Worm (Caenorhabditis elegans) whole organism, young adult: Measurements from ENCODE around the gene M05D6.8.

Experiments used
- B0336.3 ChIP-seq: fragments of 200-800 bp; sonication (Bioruptor generic); IDR thresholded peaks from 2 replicates; pipeline ENCODE4 v1.3.6; 2022; ENCODE audit warnings: missing genetic modification characterization, missing compliant biosample characterization
- D2030.7 ChIP-seq: fragments of 200-800 bp; sonication (Bioruptor generic); IDR thresholded peaks from 2 replicates; pipeline ENCODE4 v1.3.6; 2022; ENCODE audit warnings: missing genetic modification reagents, missing genetic modification characterization, missing compliant biosample characterization
- K12H6.12 ChIP-seq: fragments of 200-800 bp; sonication (Bioruptor generic); optimal IDR thresholded peaks from 2 replicates; lab custom pipeline; 2018; ENCODE audit warnings: mild to moderate bottlenecking, missing genetic modification characterization, missing compliant biosample characterization
- T26A5.8 ChIP-seq: sonication (generic microtip); optimal IDR thresholded peaks from 2 replicates; lab custom pipeline; 2016; ENCODE audit warnings: missing genetic modification characterization, missing compliant biosample characterization
- Y53G8AR.9 ChIP-seq: fragments of 200-800 bp; sonication (Bioruptor generic); conservative IDR thresholded peaks from 2 replicates; pipeline ENCODE4 v1.3.6; 2022; ENCODE audit warnings: missing genetic modification reagents, missing genetic modification characterization, missing compliant biosample characterization
- Y56A3A.18 ChIP-seq: fragments of 200-800 bp; sonication (Bioruptor generic); IDR thresholded peaks from 2 replicates; pipeline ENCODE4 v1.3.6; 2022; ENCODE audit warnings: missing genetic modification reagents, missing genetic modification characterization, missing compliant biosample characterization
- ZK185.1 ChIP-seq: sonication (generic microtip); optimal IDR thresholded peaks from 2 replicates; lab custom pipeline; 2016; ENCODE audit warnings: mild to moderate bottlenecking, missing genetic modification characterization, missing compliant biosample characterization; ENCODE audit not compliant: poor library complexity, severe bottlenecking
- aptf-3 ChIP-seq: fragments of 200-800 bp; sonication (Bioruptor generic); IDR thresholded peaks from 2 replicates; pipeline ENCODE4 v1.3.6; 2022; ENCODE audit warnings: missing genetic modification characterization, missing compliant biosample characterization
- athp-1 ChIP-seq: sonication (generic microtip); optimal IDR thresholded peaks from 2 replicates; lab custom pipeline; 2017; ENCODE audit warnings: mild to moderate bottlenecking, missing genetic modification characterization, missing compliant biosample characterization
- attf-5 ChIP-seq: fragments of 200-800 bp; sonication (Bioruptor generic); optimal IDR thresholded peaks from 2 replicates; lab custom pipeline; 2018; ENCODE audit warnings: mild to moderate bottlenecking, missing genetic modification characterization, missing compliant biosample characterization
- ccch-3 ChIP-seq: fragments of 200-800 bp; sonication (Bioruptor generic); optimal IDR thresholded peaks from 2 replicates; lab custom pipeline; 2018; ENCODE audit warnings: mild to moderate bottlenecking, missing genetic modification characterization, missing compliant biosample characterization
- cebp-2 ChIP-seq: fragments of 200-800 bp; sonication (Bioruptor generic); IDR thresholded peaks from 2 replicates; pipeline ENCODE4 v1.3.6; 2022; ENCODE audit warnings: missing genetic modification characterization, missing compliant biosample characterization
- ceh-100 ChIP-seq: fragments of 200-800 bp; sonication (Bioruptor generic); IDR thresholded peaks from 2 replicates; pipeline ENCODE4 v1.3.6; 2022; ENCODE audit warnings: missing genetic modification reagents, missing genetic modification characterization, missing compliant biosample characterization
- ceh-40 ChIP-seq: fragments of 200-800 bp; sonication (Bioruptor generic); IDR thresholded peaks from 2 replicates; pipeline ENCODE4 v1.3.6; 2022; ENCODE audit warnings: missing genetic modification characterization, missing compliant biosample characterization
- ceh-58 ChIP-seq: fragments of 200-800 bp; sonication (Bioruptor generic); IDR thresholded peaks from 2 replicates; pipeline ENCODE4 v1.3.6; 2022; ENCODE audit warnings: missing genetic modification characterization, missing compliant biosample characterization
- chd-7 ChIP-seq: sonication (generic microtip); optimal IDR thresholded peaks from 2 replicates; lab custom pipeline; 2016; ENCODE audit warnings: mild to moderate bottlenecking, missing genetic modification characterization, moderate library complexity, missing compliant biosample characterization
- egrh-3 ChIP-seq: fragments of 200-800 bp; sonication (Bioruptor generic); IDR thresholded peaks from 2 replicates; pipeline ENCODE4 v1.3.6; 2022; ENCODE audit warnings: missing genetic modification reagents, missing genetic modification characterization, missing compliant biosample characterization
- ekl-4 ChIP-seq: fragments of 200-800 bp; sonication (Bioruptor generic); IDR thresholded peaks from 2 replicates; pipeline ENCODE4 v1.3.6; 2022; ENCODE audit warnings: missing genetic modification reagents, missing genetic modification characterization, missing compliant biosample characterization
- hsf-1 ChIP-seq: fragments of 200-800 bp; sonication (Bioruptor generic); IDR thresholded peaks from 2 replicates; pipeline ENCODE4 v1.3.6; 2022; ENCODE audit warnings: missing genetic modification reagents, missing genetic modification characterization, missing compliant biosample characterization
- let-526 ChIP-seq: fragments of 200-800 bp; sonication (Bioruptor generic); IDR thresholded peaks from 2 replicates; pipeline ENCODE4 v1.3.6; 2022; ENCODE audit warnings: missing genetic modification reagents, missing genetic modification characterization, missing compliant biosample characterization
- lin-26 ChIP-seq: fragments of 200-800 bp; sonication (Bioruptor generic); IDR thresholded peaks from 2 replicates; pipeline ENCODE4 v1.3.6; 2022; ENCODE audit warnings: missing genetic modification reagents, missing genetic modification characterization, missing compliant biosample characterization
- lin-54 ChIP-seq: fragments of 200-800 bp; sonication (Bioruptor generic); optimal IDR thresholded peaks from 2 replicates; lab custom pipeline; 2018; ENCODE audit warnings: mild to moderate bottlenecking, missing genetic modification characterization, missing compliant biosample characterization
- lsl-1 ChIP-seq: fragments of 200-800 bp; sonication (Bioruptor generic); optimal IDR thresholded peaks from 2 replicates; lab custom pipeline; 2018; ENCODE audit warnings: mild to moderate bottlenecking, missing genetic modification characterization, moderate library complexity, missing compliant biosample characterization
- lsy-27 ChIP-seq: sonication (generic microtip); optimal IDR thresholded peaks from 2 replicates; lab custom pipeline; 2017; ENCODE audit warnings: missing genetic modification characterization, mild to moderate bottlenecking, missing compliant biosample characterization, antibody characterized with exemption, missing genotype, borderline replicate concordance; ENCODE audit not compliant: insufficient read depth
- madf-6 ChIP-seq: fragments of 200-800 bp; sonication (Bioruptor generic); IDR thresholded peaks from 2 replicates; pipeline ENCODE4 v1.3.6; 2022; ENCODE audit warnings: missing genetic modification reagents, missing genetic modification characterization, missing compliant biosample characterization
- madf-8 ChIP-seq: fragments of 200-800 bp; sonication (Bioruptor generic); conservative IDR thresholded peaks from 2 replicates; pipeline ENCODE4 v1.3.6; 2022; ENCODE audit warnings: missing genetic modification reagents, missing genetic modification characterization, missing compliant biosample characterization
- mcd-1 ChIP-seq: fragments of 200-800 bp; sonication (Bioruptor generic); IDR thresholded peaks from 2 replicates; pipeline ENCODE4 v1.3.6; 2022; ENCODE audit warnings: missing genetic modification reagents, missing genetic modification characterization, missing compliant biosample characterization
- mxl-1 ChIP-seq: sonication (generic microtip); optimal IDR thresholded peaks from 2 replicates; lab custom pipeline; 2016; ENCODE audit warnings: missing genetic modification characterization, missing compliant biosample characterization
- nfya-1 ChIP-seq: sonication (generic microtip); optimal IDR thresholded peaks from 2 replicates; lab custom pipeline; 2017; ENCODE audit warnings: antibody characterized with exemption, missing compliant biosample characterization, missing genetic modification characterization, borderline replicate concordance; ENCODE audit not compliant: insufficient read depth
- nfyb-1 ChIP-seq: fragments of 200-800 bp; sonication (Bioruptor generic); IDR thresholded peaks from 2 replicates; pipeline ENCODE4 v1.3.6; 2022; ENCODE audit warnings: missing genetic modification reagents, missing genetic modification characterization, missing compliant biosample characterization
- rcor-1 ChIP-seq: fragments of 200-800 bp; sonication (Bioruptor generic); IDR thresholded peaks from 2 replicates; pipeline ENCODE4 v1.3.6; 2022; ENCODE audit warnings: missing genetic modification reagents, missing genetic modification characterization, missing compliant biosample characterization
- rpc-1 ChIP-seq, 2 experiments: fragments of 150-350 bp in 1 of 2; sonication (generic microtip) in 1 of 2; optimal IDR thresholded peaks; 2 replicates each; lab custom pipeline; 2014 to 2018; ENCODE audit warnings: missing biosample characterization in 1 of 2, missing genetic modification characterization in 1 of 2, missing genetic modification reagents in 1 of 2, missing genotype in 1 of 2
- sdz-38 ChIP-seq: sonication (generic microtip); optimal IDR thresholded peaks from 2 replicates; lab custom pipeline; 2016; ENCODE audit warnings: missing genotype, missing genetic modification characterization, missing compliant biosample characterization
- snpc-1.3 ChIP-seq: sonication (generic microtip); optimal IDR thresholded peaks from 2 replicates; lab custom pipeline; 2017; ENCODE audit warnings: missing genetic modification characterization, mild to moderate bottlenecking, missing compliant biosample characterization, antibody characterized with exemption, moderate library complexity, missing genotype, missing genetic modification reagents; ENCODE audit not compliant: insufficient read depth
- snpc-3.4 ChIP-seq: sonication (generic microtip); optimal IDR thresholded peaks from 2 replicates; lab custom pipeline; 2017; ENCODE audit warnings: missing genetic modification characterization, mild to moderate bottlenecking, missing compliant biosample characterization, antibody characterized with exemption, moderate library complexity, missing genotype, missing genetic modification reagents
- somi-1 ChIP-seq: fragments of 200-800 bp; sonication (Bioruptor generic); optimal IDR thresholded peaks from 2 replicates; lab custom pipeline; 2018; ENCODE audit warnings: mild to moderate bottlenecking, missing genetic modification characterization, missing compliant biosample characterization
- tbx-9 ChIP-seq: sonication (generic microtip); optimal IDR thresholded peaks from 2 replicates; lab custom pipeline; 2016; ENCODE audit warnings: borderline replicate concordance, missing genetic modification characterization, inconsistent platforms, missing compliant biosample characterization
- tlf-1 ChIP-seq: fragments of 200-800 bp; sonication (Bioruptor generic); optimal IDR thresholded peaks from 2 replicates; lab custom pipeline; 2018; ENCODE audit warnings: mild to moderate bottlenecking, missing genetic modification characterization, missing compliant biosample characterization
- unc-62 ChIP-seq: fragments of 150-350 bp; optimal IDR thresholded peaks from 2 replicates; lab custom pipeline; 2014; ENCODE audit warnings: missing biosample characterization, missing genetic modification reagents, missing genetic modification characterization
- zim-3 ChIP-seq: sonication (generic microtip); optimal IDR thresholded peaks from 2 replicates; lab custom pipeline; 2017; ENCODE audit warnings: mild to moderate bottlenecking, missing genetic modification characterization, moderate library complexity, missing compliant biosample characterization
- ztf-18 ChIP-seq: sonication (generic microtip); optimal IDR thresholded peaks from 2 replicates; lab custom pipeline; 2016; ENCODE audit warnings: missing genotype, mild to moderate bottlenecking, missing genetic modification characterization, missing compliant biosample characterization
- ztf-22 ChIP-seq: fragments of 200-800 bp; sonication (Bioruptor generic); optimal IDR thresholded peaks from 2 replicates; lab custom pipeline; 2018; ENCODE audit warnings: mild to moderate bottlenecking, missing genetic modification characterization, moderate library complexity, missing compliant biosample characterization
- ztf-6 ChIP-seq: fragments of 200-800 bp; sonication (Bioruptor generic); IDR thresholded peaks from 2 replicates; pipeline ENCODE4 v1.3.6; 2022; ENCODE audit warnings: missing genetic modification reagents, missing genetic modification characterization, missing compliant biosample characterization

M05D6.8 gene

ce11 chrII:8444007-8444406 lies 27.0 kb downstream of the M05D6.8 start, which contains the start of gene evl-20:
evl-20 (plus strand) TSS chrII:8444307.
- no peak for TF ChIP-seq mcd-1 (GFP tag; lab: Robert Waterston, UW)
- TF ChIP-seq Y56A3A.18 = 0 out of 2 replicates have a peak, but pooled peaks have one; percentile 41

ce11 chrII:8442717-8443223 lies 28.3 kb downstream of the M05D6.8 start, which contains the start of gene eif-3.G:
eif-3.G (plus strand) TSS chrII:8442767.
- peak; percentile 50 for TF ChIP-seq madf-6 (GFP tag; lab: Robert Waterston, UW)
- TF ChIP-seq snpc-3.4 (tag; lab: Kevin White, UChicago) = no peak
- 0 out of 2 replicates have a peak, but pooled peaks have one; percentile 22 for TF ChIP-seq lin-26 (GFP tag; lab: Robert Waterston, UW)
- no peak for TF ChIP-seq mxl-1
- TF ChIP-seq rcor-1 (GFP tag; lab: Robert Waterston, UW) = no peak
- no peak for TF ChIP-seq cebp-2 (GFP tag; lab: Robert Waterston, UW)
- no peak for TF ChIP-seq aptf-3 (GFP tag; lab: Robert Waterston, UW)
- no peak for TF ChIP-seq ceh-58
- no peak for TF ChIP-seq chd-7 (tag; lab: Kevin White, UChicago)
- TF ChIP-seq Y53G8AR.9 = peak; percentile 51
- TF ChIP-seq lin-54 (GFP tag; lab: Kevin White, UChicago) = peak; percentile 17
- TF ChIP-seq D2030.7 (GFP tag; lab: Robert Waterston, UW) = peak; percentile 34; the same call in 1 of the 2 replicates
- TF ChIP-seq ceh-100 (GFP tag; lab: Robert Waterston, UW) = no peak
- 0 out of 2 replicates have a peak, but pooled peaks have one; percentile 39 for TF ChIP-seq hsf-1 (GFP tag; lab: Robert Waterston, UW)
- no peak for TF ChIP-seq tlf-1 (GFP tag; lab: Kevin White, UChicago)
- no peak for TF ChIP-seq ztf-18 (tag; lab: Kevin White, UChicago)

ce11 chrII:8442176-8442575 lies 28.9 kb downstream of the M05D6.8 start:
- TF ChIP-seq madf-8 (GFP tag; lab: Robert Waterston, UW) (no peak; the same call in 1 of the 2 replicates), somi-1 (GFP tag; lab: Kevin White, UChicago) (no peak), cebp-2 (GFP tag; lab: Robert Waterston, UW) (no peak), zim-3 (tag; lab: Kevin White, UChicago) (no peak), nfya-1 (tag; lab: Kevin White, UChicago) (no peak), attf-5 (no peak), B0336.3 (no peak), ZK185.1 (tag; lab: Kevin White, UChicago) (no peak), ccch-3 (no peak), T26A5.8 (no peak), lin-26 (GFP tag; lab: Robert Waterston, UW) (no peak), sdz-38 (tag; lab: Kevin White, UChicago) (no peak), athp-1 (tag; lab: Kevin White, UChicago) (no peak), K12H6.12 (tag; lab: Kevin White, UChicago) (no peak), nfyb-1 (GFP tag; lab: Robert Waterston, UW) (peak; percentile 17; the same call in 1 of the 2 replicates), rpc-1 (optimal IDR thresholded peaks at IDR 0.05; lab: Kevin White, UChicago) (no peak), rpc-1 (tag; optimal IDR thresholded peaks at IDR 0.05; lab: Kevin White, UChicago) (no peak), ceh-40 (GFP tag; lab: Robert Waterston, UW) (no peak), ztf-22 (GFP tag; lab: Kevin White, UChicago) (no peak), lin-54 (GFP tag; lab: Kevin White, UChicago) (peak; percentile 41), egrh-3 (no peak), tbx-9 (tag; lab: Kevin White, UChicago) (no peak), lsl-1 (peak; percentile 67), ztf-6 (GFP tag; lab: Robert Waterston, UW) (no peak), lsy-27 (tag; lab: Kevin White, UChicago) (no peak), ekl-4 (GFP tag; lab: Robert Waterston, UW) (no peak), rcor-1 (GFP tag; lab: Robert Waterston, UW) (no peak), snpc-1.3 (no peak), unc-62 (GFP tag; lab: Kevin White, UChicago) (no peak), let-526 (GFP tag; lab: Robert Waterston, UW) (no peak)
